Fruit fly (Drosophila melanogaster) whole organism, embryonic: ENCODE measurements around the gene CG6149.

Experiments
- Atf-2 ChIP-seq: fragments of 200-800 bp; sonication (Bioruptor generic); optimal IDR thresholded peaks from 2 replicates; lab custom pipeline; 2016; ENCODE audit warnings: missing biosample characterization, missing genetic modification characterization
- CG10654 ChIP-seq: fragments of 200-800 bp; sonication (Bioruptor generic); optimal IDR thresholded peaks from 2 replicates; lab custom pipeline; 2016; ENCODE audit warnings: missing biosample characterization, missing genetic modification characterization
- CG10979 ChIP-seq: fragments of 200-800 bp; sonication (Bioruptor generic); optimal IDR thresholded peaks from 2 replicates; lab custom pipeline; 2018; ENCODE audit warnings: missing biosample characterization, mild to moderate bottlenecking, missing genetic modification characterization, moderate library complexity
- CG11093 ChIP-seq: fragments of 200-800 bp; sonication (Bioruptor generic); IDR thresholded peaks from 3 replicates; pipeline ENCODE4 v1.3.6; 2022; ENCODE audit warnings: missing biosample characterization, missing genetic modification characterization
- CG11247 ChIP-seq: fragments of 200-800 bp; sonication (Bioruptor generic); IDR thresholded peaks from 2 replicates; pipeline ENCODE4 v1.3.6; 2022; ENCODE audit warnings: missing biosample characterization, missing genetic modification characterization
- CG11456 ChIP-seq: fragments of 200-800 bp; sonication (Bioruptor generic); IDR thresholded peaks from 3 replicates; pipeline ENCODE4 v1.3.6; 2022; ENCODE audit warnings: missing biosample characterization, missing genetic modification characterization
- CG14860 ChIP-seq: fragments of 200-800 bp; sonication (Bioruptor generic); IDR thresholded peaks from 3 replicates; pipeline ENCODE4 v1.3.6; 2022; ENCODE audit warnings: missing biosample characterization, missing genetic modification characterization; ENCODE audit not compliant: partially characterized antibody
- CG14965 ChIP-seq: fragments of 200-800 bp; sonication (Bioruptor generic); optimal IDR thresholded peaks from 2 replicates; lab custom pipeline; 2016; ENCODE audit warnings: missing biosample characterization, missing genetic modification characterization, borderline replicate concordance
- CG16863 ChIP-seq: fragments of 200-800 bp; sonication (Bioruptor generic); optimal IDR thresholded peaks from 3 replicates; lab custom pipeline; 2016; ENCODE audit warnings: missing biosample characterization, missing genetic modification characterization
- CG17328 ChIP-seq: fragments of 200-800 bp; sonication (Bioruptor generic); IDR thresholded peaks from 2 replicates; pipeline ENCODE4 v1.3.6; 2022; ENCODE audit warnings: missing biosample characterization, missing genetic modification characterization
- CG17612 ChIP-seq: fragments of 200-800 bp; sonication (Bioruptor generic); IDR thresholded peaks from 2 replicates; pipeline ENCODE4 v1.3.6; 2022; ENCODE audit warnings: missing biosample characterization, missing genetic modification characterization
- CG17802 ChIP-seq: fragments of 200-800 bp; sonication (Bioruptor generic); optimal IDR thresholded peaks from 2 replicates; lab custom pipeline; 2018; ENCODE audit warnings: missing biosample characterization, mild to moderate bottlenecking, missing genetic modification characterization, moderate library complexity
- CG18599 ChIP-seq: fragments of 200-800 bp; sonication (Bioruptor generic); optimal IDR thresholded peaks from 3 replicates; lab custom pipeline; 2017; ENCODE audit warnings: missing biosample characterization, missing genetic modification characterization, mild to moderate bottlenecking, moderate library complexity, missing genetic modification reagents
- CG2120 ChIP-seq: fragments of 200-800 bp; sonication (Bioruptor generic); optimal IDR thresholded peaks from 3 replicates; lab custom pipeline; 2016; ENCODE audit warnings: missing biosample characterization, missing genetic modification characterization
- CG2889 ChIP-seq: fragments of 200-800 bp; sonication (Bioruptor generic); IDR thresholded peaks from 3 replicates; pipeline ENCODE4 v1.3.6; 2022; ENCODE audit warnings: missing biosample characterization, missing genetic modification characterization
- CG30431 ChIP-seq: fragments of 200-800 bp; sonication (Bioruptor generic); optimal IDR thresholded peaks from 2 replicates; lab custom pipeline; 2017; ENCODE audit warnings: missing biosample characterization, missing genetic modification characterization
- CG32772 ChIP-seq: fragments of 200-800 bp; sonication (Bioruptor generic); IDR thresholded peaks from 2 replicates; pipeline ENCODE4 v1.3.6; 2022; ENCODE audit warnings: missing biosample characterization, missing genetic modification characterization
- CG33213 ChIP-seq: fragments of 200-800 bp; sonication (Bioruptor generic); optimal IDR thresholded peaks from 3 replicates; lab custom pipeline; 2016; ENCODE audit warnings: missing biosample characterization, missing genetic modification characterization
- CG3838 ChIP-seq: fragments of 200-800 bp; sonication (Bioruptor generic); optimal IDR thresholded peaks from 3 replicates; lab custom pipeline; 2016; ENCODE audit warnings: missing biosample characterization, missing genetic modification characterization
- CG42726 ChIP-seq: fragments of 200-800 bp; sonication (Bioruptor generic); IDR thresholded peaks from 2 replicates; pipeline ENCODE4 v1.3.6; 2022; ENCODE audit warnings: missing biosample characterization, missing genetic modification characterization; ENCODE audit not compliant: partially characterized antibody
- CG5180 ChIP-seq: fragments of 200-800 bp; sonication (Bioruptor generic); optimal IDR thresholded peaks from 3 replicates; lab custom pipeline; 2017; ENCODE audit warnings: missing biosample characterization, missing genetic modification characterization, mild to moderate bottlenecking, moderate library complexity, missing genetic modification reagents
- CG6254 ChIP-seq: fragments of 200-800 bp; sonication (Bioruptor generic); optimal IDR thresholded peaks from 3 replicates; lab custom pipeline; 2017; ENCODE audit warnings: mild to moderate bottlenecking, missing biosample characterization, missing genetic modification reagents, missing genetic modification characterization
- CG6689 ChIP-seq: fragments of 200-800 bp; sonication (Bioruptor generic); IDR thresholded peaks from 2 replicates; pipeline ENCODE4 v1.3.6; 2022; ENCODE audit warnings: missing biosample characterization, missing genetic modification characterization
- Chrac-16 ChIP-seq: fragments of 200-800 bp; sonication (Bioruptor generic); optimal IDR thresholded peaks from 3 replicates; lab custom pipeline; 2016; ENCODE audit warnings: missing biosample characterization, missing genetic modification characterization
- CkIIα-i1 ChIP-seq: fragments of 200-800 bp; sonication (Bioruptor generic); IDR thresholded peaks from 2 replicates; pipeline ENCODE4 v1.3.6; 2022; ENCODE audit warnings: missing biosample characterization, missing genetic modification characterization
- D19A ChIP-seq: fragments of 200-800 bp; optimal IDR thresholded peaks from 3 replicates; lab custom pipeline; 2019; ENCODE audit warnings: missing biosample characterization, mild to moderate bottlenecking, missing genetic modification characterization, moderate library complexity
- Dip3 ChIP-seq: fragments of 200-800 bp; sonication (Bioruptor generic); optimal IDR thresholded peaks from 3 replicates; lab custom pipeline; 2016; ENCODE audit warnings: missing biosample characterization, missing genetic modification characterization
- Doc3 ChIP-seq: fragments of 200-800 bp; sonication (Bioruptor generic); IDR thresholded peaks from 3 replicates; pipeline ENCODE4 v1.3.6; 2022; ENCODE audit warnings: missing biosample characterization, missing genetic modification characterization; ENCODE audit not compliant: partially characterized antibody
- Fer2 ChIP-seq: fragments of 200-800 bp; sonication (Bioruptor generic); optimal IDR thresholded peaks from 2 replicates; lab custom pipeline; 2018; ENCODE audit warnings: missing biosample characterization, mild to moderate bottlenecking, missing genetic modification characterization, moderate library complexity
- H15 ChIP-seq: fragments of 200-800 bp; sonication (Bioruptor generic); IDR thresholded peaks from 3 replicates; pipeline ENCODE4 v1.3.6; 2022; ENCODE audit warnings: missing biosample characterization, missing genetic modification characterization
- Hand ChIP-seq: fragments of 200-800 bp; sonication (Bioruptor generic); optimal IDR thresholded peaks from 2 replicates; lab custom pipeline; 2017; ENCODE audit warnings: mild to moderate bottlenecking, missing biosample characterization, missing genetic modification reagents, missing genetic modification characterization
- MESR4 ChIP-seq: fragments of 200-800 bp; sonication (Bioruptor generic); optimal IDR thresholded peaks from 2 replicates; lab custom pipeline; 2018; ENCODE audit warnings: missing biosample characterization, mild to moderate bottlenecking, missing genetic modification characterization, moderate library complexity
- Optix ChIP-seq: fragments of 200-800 bp; sonication (Bioruptor generic); IDR thresholded peaks from 3 replicates; pipeline ENCODE4 v1.3.6; 2022; ENCODE audit warnings: missing biosample characterization, missing genetic modification characterization
- Sin3A ChIP-seq: fragments of >200 bp; optimal IDR thresholded peaks from 2 replicates; lab custom pipeline; 2018
- Sry-β ChIP-seq: fragments of 200-800 bp; sonication (Bioruptor generic); optimal IDR thresholded peaks from 2 replicates; lab custom pipeline; 2018; ENCODE audit warnings: missing biosample characterization, mild to moderate bottlenecking, missing genetic modification characterization, moderate library complexity
- Ssrp ChIP-seq: fragments of 200-800 bp; sonication (Bioruptor generic); optimal IDR thresholded peaks from 2 replicates; lab custom pipeline; 2018; ENCODE audit warnings: missing biosample characterization, mild to moderate bottlenecking, missing genetic modification characterization, moderate library complexity
- Usf ChIP-seq: fragments of 200-800 bp; sonication (Bioruptor generic); optimal IDR thresholded peaks from 2 replicates; lab custom pipeline; 2017; ENCODE audit warnings: missing genotype, missing biosample characterization, missing genetic modification characterization
- ap ChIP-seq: fragments of 200-800 bp; sonication (Bioruptor generic); IDR thresholded peaks from 2 replicates; pipeline ENCODE4 v1.3.6; 2022; ENCODE audit warnings: missing biosample characterization, missing genetic modification characterization
- az2 ChIP-seq: fragments of 200-800 bp; sonication (Bioruptor generic); optimal IDR thresholded peaks from 3 replicates; lab custom pipeline; 2016; ENCODE audit warnings: missing biosample characterization, missing genetic modification characterization
- cad ChIP-seq: fragments of >200 bp; optimal IDR thresholded peaks from 2 replicates; lab custom pipeline; 2017; ENCODE audit warnings: missing biosample characterization, missing genetic modification characterization
- chm ChIP-seq: fragments of 200-800 bp; sonication (Bioruptor generic); IDR thresholded peaks from 2 replicates; pipeline ENCODE4 v1.3.6; 2022; ENCODE audit warnings: missing biosample characterization, missing genetic modification characterization
- crol ChIP-seq: fragments of 200-800 bp; sonication (Bioruptor generic); IDR thresholded peaks from 2 replicates; pipeline ENCODE4 v1.3.6; 2022; ENCODE audit warnings: missing biosample characterization, missing genetic modification characterization
- da ChIP-seq: fragments of 200-800 bp; sonication (Bioruptor generic); optimal IDR thresholded peaks from 2 replicates; lab custom pipeline; 2016; ENCODE audit warnings: missing biosample characterization, missing genetic modification characterization
- eve ChIP-seq, 2 experiments: fragments of >200 bp; optimal IDR thresholded peaks; 2 replicates each; lab custom pipeline; 2017; ENCODE audit warnings: missing biosample characterization in 2 of 2, missing genetic modification characterization in 2 of 2
- klu ChIP-seq: fragments of 200-800 bp; sonication (Bioruptor generic); IDR thresholded peaks from 2 replicates; pipeline ENCODE4 v1.3.6; 2022; ENCODE audit warnings: missing biosample characterization, missing genetic modification characterization
- mirr ChIP-seq: fragments of 200-800 bp; sonication (Bioruptor generic); optimal IDR thresholded peaks from 3 replicates; lab custom pipeline; 2018; ENCODE audit warnings: missing biosample characterization, mild to moderate bottlenecking, missing genetic modification characterization
- p53 ChIP-seq: fragments of 200-800 bp; sonication (Bioruptor generic); optimal IDR thresholded peaks from 2 replicates; lab custom pipeline; 2016; ENCODE audit warnings: missing biosample characterization, missing genetic modification characterization
- pros ChIP-seq: fragments of 200-800 bp; sonication (Bioruptor generic); optimal IDR thresholded peaks from 3 replicates; lab custom pipeline; 2019; ENCODE audit warnings: missing biosample characterization, mild to moderate bottlenecking, missing genetic modification characterization, moderate library complexity
- sens ChIP-seq: fragments of 200-800 bp; sonication (Bioruptor generic); peaks from one replicate; lab custom pipeline; 2016; ENCODE audit warnings: missing biosample characterization, missing genetic modification characterization
- shn ChIP-seq: fragments of 200-800 bp; sonication (Bioruptor generic); optimal IDR thresholded peaks from 3 replicates; lab custom pipeline; 2016; ENCODE audit warnings: missing biosample characterization, missing genetic modification characterization
- sima ChIP-seq: fragments of 200-800 bp; sonication (Bioruptor generic); optimal IDR thresholded peaks from 2 replicates; lab custom pipeline; 2016; ENCODE audit warnings: missing biosample characterization, missing genetic modification characterization
- stwl ChIP-seq: fragments of 200-800 bp; sonication (Bioruptor generic); optimal IDR thresholded peaks from 3 replicates; lab custom pipeline; 2018; ENCODE audit warnings: missing biosample characterization, mild to moderate bottlenecking, missing genetic modification characterization, moderate library complexity
- tgo ChIP-seq: fragments of 200-800 bp; sonication (Bioruptor generic); IDR thresholded peaks from 3 replicates; pipeline ENCODE4 v1.3.6; 2022; ENCODE audit warnings: missing biosample characterization, missing genetic modification characterization
- vnd ChIP-seq: fragments of 200-800 bp; sonication (Bioruptor generic); IDR thresholded peaks from 3 replicates; pipeline ENCODE4 v1.3.6; 2022; ENCODE audit warnings: missing biosample characterization, missing genetic modification characterization; ENCODE audit not compliant: partially characterized antibody

CG6149 gene

dm6 chr3L:11415382-11415781, 19.9 kb downstream of the CG6149 start (continued):
- peak; percentile 41 for TF ChIP-seq CG16863
- TF ChIP-seq shn (GFP tag; lab: Kevin White, UChicago) = no peak
- no peak for TF ChIP-seq Sin3A (lab: Kevin White, UChicago)
- no peak for TF ChIP-seq vnd (GFP tag; lab: Robert Waterston, UW)
- peak; percentile 70 for TF ChIP-seq ap (GFP tag; lab: Robert Waterston, UW)
- TF ChIP-seq tgo (GFP tag; lab: Robert Waterston, UW) = peak; percentile 67
- TF ChIP-seq Ssrp (tag; lab: Kevin White, UChicago) = peak; percentile 82
- TF ChIP-seq Chrac-16 (GFP tag; lab: Kevin White, UChicago) = peak; percentile 82
- TF ChIP-seq Doc3 (GFP tag; lab: Robert Waterston, UW) = no peak
- no peak for TF ChIP-seq MESR4
- no peak for TF ChIP-seq pros
- TF ChIP-seq Optix (GFP tag; lab: Robert Waterston, UW) = peak; percentile 51; the same call in 1 of the 3 replicates
- TF ChIP-seq eve (GFP tag; optimal IDR thresholded peaks at IDR 0.05; lab: Kevin White, UChicago) = peak in 1 of 2 experiments; percentile 91
- TF ChIP-seq CG11093 (GFP tag; lab: Robert Waterston, UW) = peak; percentile 63; the same call in 1 of the 3 replicates
- TF ChIP-seq D19A (tag; lab: Kevin White, UChicago) = peak; percentile 74
- no peak for TF ChIP-seq CG2889 (GFP tag; lab: Robert Waterston, UW)
- TF ChIP-seq CG5180 = peak; percentile 29
- TF ChIP-seq CG17328 (GFP tag; lab: Robert Waterston, UW) = peak; percentile 94
- TF ChIP-seq CG42726 = no peak
- TF ChIP-seq CG30431 (GFP tag; lab: Kevin White, UChicago) = peak; percentile 58
- no peak for TF ChIP-seq da (GFP tag; lab: Kevin White, UChicago)
- peak; percentile 75 for TF ChIP-seq az2 (GFP tag; lab: Kevin White, UChicago)
- TF ChIP-seq CG33213 (GFP tag; lab: Kevin White, UChicago) = peak; percentile 12
- no peak for TF ChIP-seq Fer2 (tag; lab: Kevin White, UChicago)
- no peak for TF ChIP-seq crol (GFP tag; lab: Robert Waterston, UW)
- TF ChIP-seq H15 (GFP tag; lab: Robert Waterston, UW) = peak; percentile 70
- TF ChIP-seq sima (GFP tag; lab: Kevin White, UChicago) = no peak
- TF ChIP-seq CG17612 = no peak
- peak; percentile 57 for TF ChIP-seq CG10654
- peak; percentile 80 for TF ChIP-seq CG6689
- TF ChIP-seq cad = no peak
- no peak; the same call in 1 of the 2 replicates for TF ChIP-seq klu (GFP tag; lab: Robert Waterston, UW)
- peak; percentile 87 for TF ChIP-seq CG6254 (GFP tag; lab: Kevin White, UChicago)
- TF ChIP-seq CG10979 (tag; lab: Kevin White, UChicago) = peak; percentile 93
- peak; percentile 50 for TF ChIP-seq Usf (GFP tag; lab: Kevin White, UChicago)
- no peak for TF ChIP-seq CG14965 (GFP tag; lab: Kevin White, UChicago)
- no peak for TF ChIP-seq mirr

- TF ChIP-seq tgo (GFP tag; lab: Robert Waterston, UW) (no peak), CG3838 (no peak), Sry-β (no peak), CG11456 (GFP tag; lab: Robert Waterston, UW) (no peak), stwl (peak; percentile 99), CG18599 (GFP tag; lab: Kevin White, UChicago) (no peak), CG14860 (GFP tag; lab: Robert Waterston, UW) (no peak), sens (peak; percentile 84), CkIIα-i1 (GFP tag; lab: Robert Waterston, UW) (no peak), Dip3 (GFP tag; lab: Kevin White, UChicago) (no peak), Hand (GFP tag; lab: Kevin White, UChicago) (no peak), CG11247 (GFP tag; lab: Robert Waterston, UW) (no peak), chm (GFP tag; lab: Robert Waterston, UW) (no peak), klu (GFP tag; lab: Robert Waterston, UW) (no peak), CG17802 (no peak), CG2120 (GFP tag; lab: Kevin White, UChicago) (no peak), p53 (GFP tag; lab: Kevin White, UChicago) (no peak), CG32772 (GFP tag; lab: Robert Waterston, UW) (no peak), Atf-2 (GFP tag; lab: Kevin White, UChicago) (peak; percentile 15)
Observed at dm6 chr3L:11414453-11414852, 20.8 kb downstream of the CG6149 start.
